Fruit fly (Drosophila melanogaster) whole organism, embryonic: ENCODE measurements around the gene CG15814.

Experiments
- Atf-2 ChIP-seq: fragments of 200-800 bp; sonication (Bioruptor generic); optimal IDR thresholded peaks from 2 replicates; lab custom pipeline; 2016; ENCODE audit warnings: missing biosample characterization, missing genetic modification characterization
- B-H2 ChIP-seq: fragments of 200-800 bp; sonication (Bioruptor generic); optimal IDR thresholded peaks from 2 replicates; lab custom pipeline; 2018; ENCODE audit warnings: missing biosample characterization, mild to moderate bottlenecking, missing genetic modification characterization
- Bdp1 ChIP-seq: fragments of 200-800 bp; sonication (Bioruptor generic); optimal IDR thresholded peaks from 3 replicates; lab custom pipeline; 2016; ENCODE audit warnings: missing biosample characterization, missing genetic modification characterization
- CG10209 ChIP-seq: fragments of 200-800 bp; sonication (Bioruptor generic); optimal IDR thresholded peaks from 3 replicates; lab custom pipeline; 2017; ENCODE audit warnings: missing biosample characterization, mild to moderate bottlenecking, missing genetic modification characterization, missing genetic modification reagents
- CG10366 ChIP-seq: fragments of 200-800 bp; sonication (Bioruptor generic); IDR thresholded peaks from 2 replicates; pipeline ENCODE4 v1.3.6; 2022; ENCODE audit warnings: missing biosample characterization, missing genetic modification characterization
- CG11093 ChIP-seq: fragments of 200-800 bp; sonication (Bioruptor generic); IDR thresholded peaks from 3 replicates; pipeline ENCODE4 v1.3.6; 2022; ENCODE audit warnings: missing biosample characterization, missing genetic modification characterization
- CG12236 ChIP-seq: fragments of 200-800 bp; sonication (Bioruptor generic); optimal IDR thresholded peaks from 2 replicates; lab custom pipeline; 2016; ENCODE audit warnings: missing biosample characterization, missing genetic modification characterization
- CG14050 ChIP-seq: fragments of 200-800 bp; sonication (Bioruptor generic); IDR thresholded peaks from 3 replicates; pipeline ENCODE4 v1.3.6; 2022; ENCODE audit warnings: missing biosample characterization, missing genetic modification characterization
- CG14710 ChIP-seq: fragments of 200-800 bp; sonication (Bioruptor generic); optimal IDR thresholded peaks from 3 replicates; lab custom pipeline; 2019; ENCODE audit warnings: missing biosample characterization, mild to moderate bottlenecking, missing genetic modification characterization, moderate library complexity
- CG15601 ChIP-seq: fragments of 200-800 bp; sonication (Bioruptor generic); optimal IDR thresholded peaks from 3 replicates; lab custom pipeline; 2019; ENCODE audit warnings: missing biosample characterization, mild to moderate bottlenecking, missing genetic modification characterization, moderate library complexity
- CG17568 ChIP-seq: fragments of 200-800 bp; sonication (Bioruptor generic); optimal IDR thresholded peaks from 2 replicates; lab custom pipeline; 2018; ENCODE audit warnings: missing biosample characterization, mild to moderate bottlenecking, missing genetic modification characterization, moderate library complexity
- CG17612 ChIP-seq: fragments of 200-800 bp; sonication (Bioruptor generic); IDR thresholded peaks from 2 replicates; pipeline ENCODE4 v1.3.6; 2022; ENCODE audit warnings: missing biosample characterization, missing genetic modification characterization
- CG30403 ChIP-seq: fragments of 200-800 bp; sonication (Bioruptor generic); optimal IDR thresholded peaks from 3 replicates; lab custom pipeline; 2016; ENCODE audit warnings: missing biosample characterization, missing genetic modification characterization
- CG3281 ChIP-seq: fragments of 200-800 bp; sonication (Bioruptor generic); optimal IDR thresholded peaks from 3 replicates; lab custom pipeline; 2017; ENCODE audit warnings: missing biosample characterization, mild to moderate bottlenecking, missing genetic modification characterization
- CG42726 ChIP-seq: fragments of 200-800 bp; sonication (Bioruptor generic); IDR thresholded peaks from 2 replicates; pipeline ENCODE4 v1.3.6; 2022; ENCODE audit warnings: missing biosample characterization, missing genetic modification characterization; ENCODE audit not compliant: partially characterized antibody
- CG4854 ChIP-seq: fragments of 200-800 bp; sonication (Bioruptor generic); optimal IDR thresholded peaks from 2 replicates; lab custom pipeline; 2016; ENCODE audit warnings: missing biosample characterization, missing genetic modification characterization, inconsistent platforms
- CG6791 ChIP-seq: fragments of 200-800 bp; sonication (Bioruptor generic); IDR thresholded peaks from 3 replicates; pipeline ENCODE4 v1.3.6; 2022; ENCODE audit warnings: missing biosample characterization, missing genetic modification characterization; ENCODE audit not compliant: partially characterized antibody
- Doc2 ChIP-seq: fragments of 200-800 bp; sonication (Bioruptor generic); IDR thresholded peaks from 2 replicates; pipeline ENCODE4 v1.3.6; 2022; ENCODE audit warnings: missing biosample characterization, missing genetic modification characterization
- E2f2 ChIP-seq: fragments of 200-800 bp; sonication (Bioruptor generic); IDR thresholded peaks from 2 replicates; pipeline ENCODE4 v1.3.6; 2022; ENCODE audit warnings: missing biosample characterization, missing genetic modification characterization
- HLH3B ChIP-seq: fragments of 200-800 bp; sonication (Bioruptor generic); IDR thresholded peaks from 2 replicates; pipeline ENCODE4 v1.3.6; 2022; ENCODE audit warnings: missing biosample characterization, missing genetic modification characterization
- Hmr ChIP-seq: fragments of 200-800 bp; sonication (Bioruptor generic); optimal IDR thresholded peaks from 3 replicates; lab custom pipeline; 2017; ENCODE audit warnings: mild to moderate bottlenecking, missing biosample characterization, missing genetic modification reagents, missing genetic modification characterization
- Hr39 ChIP-seq: fragments of >200 bp; optimal IDR thresholded peaks from 2 replicates; lab custom pipeline; 2017
- MESR4 ChIP-seq: fragments of 200-800 bp; sonication (Bioruptor generic); optimal IDR thresholded peaks from 2 replicates; lab custom pipeline; 2018; ENCODE audit warnings: missing biosample characterization, mild to moderate bottlenecking, missing genetic modification characterization, moderate library complexity
- Rfx ChIP-seq: fragments of 200-800 bp; sonication (Bioruptor generic); IDR thresholded peaks from 2 replicates; pipeline ENCODE4 v1.3.6; 2022; ENCODE audit warnings: missing biosample characterization, missing genetic modification characterization
- Scr ChIP-seq: fragments of 200-800 bp; sonication (Bioruptor generic); IDR thresholded peaks from 2 replicates; pipeline ENCODE4 v1.3.6; 2022; ENCODE audit warnings: missing biosample characterization, missing genetic modification characterization; ENCODE audit not compliant: partially characterized antibody
- Trl ChIP-seq, 3 experiments: fragments of >200 bp in 2 of 3; fragments of 200-800 bp in 1 of 3; sonication (Bioruptor generic) in 1 of 3; optimal IDR thresholded peaks; 2 replicates in 1 of 3; 3 replicates in 2 of 3; lab custom pipeline; 2016 to 2017; ENCODE audit warnings: missing biosample characterization in 1 of 3, missing genetic modification characterization in 1 of 3
- amos ChIP-seq: fragments of 200-800 bp; sonication (Bioruptor generic); IDR thresholded peaks from 2 replicates; pipeline ENCODE4 v1.3.6; 2022; ENCODE audit warnings: missing biosample characterization, missing genetic modification characterization; ENCODE audit not compliant: partially characterized antibody
- bowl ChIP-seq: fragments of 200-800 bp; sonication (Bioruptor generic); IDR thresholded peaks from 2 replicates; pipeline ENCODE4 v1.3.6; 2022; ENCODE audit warnings: missing biosample characterization, missing genetic modification characterization
- corto ChIP-seq: fragments of 200-800 bp; sonication (Bioruptor generic); optimal IDR thresholded peaks from 2 replicates; lab custom pipeline; 2016; ENCODE audit warnings: missing biosample characterization, mild to moderate bottlenecking, missing genetic modification characterization, moderate library complexity
- cwo ChIP-seq: fragments of 200-800 bp; sonication (Bioruptor generic); optimal IDR thresholded peaks from 3 replicates; lab custom pipeline; 2017; ENCODE audit warnings: missing biosample characterization, missing genetic modification characterization, mild to moderate bottlenecking, moderate library complexity, missing genetic modification reagents
- da ChIP-seq: fragments of 200-800 bp; sonication (Bioruptor generic); optimal IDR thresholded peaks from 2 replicates; lab custom pipeline; 2016; ENCODE audit warnings: missing biosample characterization, missing genetic modification characterization
- dmrt11E ChIP-seq: fragments of 200-800 bp; sonication (Bioruptor generic); optimal IDR thresholded peaks from 3 replicates; lab custom pipeline; 2018; ENCODE audit warnings: missing biosample characterization, mild to moderate bottlenecking, missing genetic modification characterization, moderate library complexity
- dysf ChIP-seq: fragments of 200-800 bp; sonication (Bioruptor generic); IDR thresholded peaks from 3 replicates; pipeline ENCODE4 v1.3.6; 2022; ENCODE audit warnings: missing biosample characterization, missing genetic modification characterization
- en ChIP-seq: fragments of 200-800 bp; sonication (Bioruptor generic); optimal IDR thresholded peaks from 2 replicates; lab custom pipeline; 2016; ENCODE audit warnings: missing biosample characterization, missing genetic modification characterization
- eve ChIP-seq, 2 experiments: fragments of >200 bp; optimal IDR thresholded peaks; 2 replicates each; lab custom pipeline; 2017; ENCODE audit warnings: missing biosample characterization in 2 of 2, missing genetic modification characterization in 2 of 2
- gfzf ChIP-seq: fragments of 200-800 bp; sonication (Bioruptor generic); optimal IDR thresholded peaks from 2 replicates; lab custom pipeline; 2016; ENCODE audit warnings: missing biosample characterization, mild to moderate bottlenecking, missing genetic modification characterization, moderate library complexity
- grn ChIP-seq: fragments of 200-800 bp; sonication (Bioruptor generic); optimal IDR thresholded peaks from 3 replicates; lab custom pipeline; 2017; ENCODE audit warnings: missing biosample characterization, missing genetic modification characterization
- gro ChIP-seq: fragments of 200-800 bp; sonication (Bioruptor generic); optimal IDR thresholded peaks from 2 replicates; lab custom pipeline; 2016; ENCODE audit warnings: missing biosample characterization, missing genetic modification characterization
- hb ChIP-seq: fragments of 200-800 bp; sonication (Bioruptor generic); IDR thresholded peaks from 3 replicates; pipeline ENCODE4 v1.3.6; 2022; ENCODE audit warnings: missing biosample characterization, missing genetic modification characterization; ENCODE audit not compliant: partially characterized antibody
- hbn ChIP-seq: fragments of 200-800 bp; sonication (Bioruptor generic); IDR thresholded peaks from 2 replicates; pipeline ENCODE4 v1.3.6; 2022; ENCODE audit warnings: missing biosample characterization, missing genetic modification characterization; ENCODE audit not compliant: partially characterized antibody
- jigr1 ChIP-seq: fragments of 200-800 bp; sonication (Bioruptor generic); IDR thresholded peaks from 3 replicates; pipeline ENCODE4 v1.3.6; 2022; ENCODE audit warnings: missing biosample characterization, missing genetic modification characterization
- nerfin-2 ChIP-seq: fragments of 200-800 bp; sonication (Bioruptor generic); IDR thresholded peaks from 2 replicates; pipeline ENCODE4 v1.3.6; 2022; ENCODE audit warnings: missing biosample characterization, missing genetic modification characterization; ENCODE audit not compliant: partially characterized antibody
- pros ChIP-seq: fragments of 200-800 bp; sonication (Bioruptor generic); optimal IDR thresholded peaks from 3 replicates; lab custom pipeline; 2019; ENCODE audit warnings: missing biosample characterization, mild to moderate bottlenecking, missing genetic modification characterization, moderate library complexity
- psq ChIP-seq: fragments of 200-800 bp; sonication (Bioruptor generic); optimal IDR thresholded peaks from 2 replicates; lab custom pipeline; 2017; ENCODE audit warnings: missing biosample characterization, missing genetic modification characterization
- ranshi ChIP-seq: fragments of 200-800 bp; sonication (Bioruptor generic); IDR thresholded peaks from 2 replicates; pipeline ENCODE4 v1.3.6; 2022; ENCODE audit warnings: missing biosample characterization, missing genetic modification characterization
- stc ChIP-seq: fragments of 200-800 bp; sonication (Bioruptor generic); IDR thresholded peaks from 2 replicates; pipeline ENCODE4 v1.3.6; 2022; ENCODE audit warnings: missing biosample characterization, missing genetic modification characterization
- unc-4 ChIP-seq: fragments of 200-800 bp; sonication (Bioruptor generic); IDR thresholded peaks from 2 replicates; pipeline ENCODE4 v1.3.6; 2022; ENCODE audit warnings: missing biosample characterization, missing genetic modification characterization; ENCODE audit not compliant: partially characterized antibody
- usp ChIP-seq: fragments of >200 bp; optimal IDR thresholded peaks from 2 replicates; lab custom pipeline; 2017; ENCODE audit warnings: missing biosample characterization, missing genetic modification characterization
- vvl ChIP-seq: fragments of 200-800 bp; sonication (Bioruptor generic); IDR thresholded peaks from 2 replicates; pipeline ENCODE4 v1.3.6; 2022; ENCODE audit warnings: missing biosample characterization, missing genetic modification characterization
- wor ChIP-seq: fragments of 200-800 bp; sonication (Bioruptor generic); IDR thresholded peaks from 2 replicates; pipeline ENCODE4 v1.3.6; 2022; ENCODE audit warnings: missing biosample characterization, missing genetic modification characterization
- yki ChIP-seq: fragments of >200 bp; optimal IDR thresholded peaks from 3 replicates; lab custom pipeline; 2018
- zen2 ChIP-seq: fragments of 200-800 bp; sonication (Bioruptor generic); IDR thresholded peaks from 3 replicates; pipeline ENCODE4 v1.3.6; 2022; ENCODE audit warnings: missing biosample characterization, missing genetic modification characterization; ENCODE audit not compliant: partially characterized antibody

The CG15814 gene

DNA sequence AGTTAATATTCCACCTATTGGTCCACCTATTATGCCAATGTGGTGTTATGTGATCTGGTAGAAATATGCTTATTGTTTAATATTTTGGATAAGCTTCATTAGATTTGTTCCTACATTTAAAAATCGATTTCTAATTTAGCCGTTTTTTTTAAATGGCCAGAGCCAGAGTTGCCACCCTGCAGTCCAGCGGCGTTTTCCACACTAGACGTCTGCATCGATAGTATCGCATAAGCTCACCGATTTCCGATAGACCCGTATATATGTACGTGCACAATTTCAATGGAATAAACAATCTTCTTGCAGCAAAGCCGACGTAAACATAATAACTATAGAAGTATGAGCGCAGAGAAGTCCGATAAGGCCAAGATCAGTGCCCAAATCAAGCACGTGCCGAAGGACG is 8.2 kb downstream of the CG15814 start, which contains the start of gene Taf9:
TSS of gene Taf9 (plus strand) at position 239 of the 400 bp plus-strand sequence.
- TF ChIP-seq MESR4 (GFP tag; lab: Kevin White, UChicago) (peak; percentile 43), nerfin-2 (peak; percentile 84), jigr1 (GFP tag; lab: Robert Waterston, UW) (no peak), CG12236 (GFP tag; lab: Kevin White, UChicago) (no peak), gro (GFP tag; lab: Kevin White, UChicago) (peak; percentile 13), CG10209 (GFP tag; lab: Kevin White, UChicago) (no peak), CG3281 (GFP tag; lab: Kevin White, UChicago) (no peak), CG10366 (GFP tag; lab: Robert Waterston, UW) (no peak), amos (GFP tag; lab: Robert Waterston, UW) (peak; percentile 92), Bdp1 (GFP tag; lab: Kevin White, UChicago) (no peak), ranshi (GFP tag; lab: Robert Waterston, UW) (no peak), unc-4 (GFP tag; lab: Robert Waterston, UW) (peak; percentile 89), CG14710 (peak; percentile 29), Trl (optimal IDR thresholded peaks at IDR 0.05; lab: Kevin White, UChicago) (no peak), Trl (GFP tag; optimal IDR thresholded peaks at IDR 0.05; lab: Kevin White, UChicago) (no peak), CG30403 (no peak), da (GFP tag; lab: Kevin White, UChicago) (no peak), cwo (no peak), CG42726 (GFP tag; lab: Robert Waterston, UW) (peak; percentile 88; the same call in 1 of the 2 replicates), psq (GFP tag; lab: Kevin White, UChicago) (no peak), HLH3B (GFP tag; lab: Robert Waterston, UW) (no peak), wor (GFP tag; lab: Robert Waterston, UW) (no peak), usp (GFP tag; lab: Kevin White, UChicago) (no peak), Rfx (peak; percentile 52), zen2 (GFP tag; lab: Robert Waterston, UW) (peak; percentile 91), vvl (GFP tag; lab: Robert Waterston, UW) (no peak), en (no peak), dmrt11E (tag; lab: Kevin White, UChicago) (no peak), gfzf (GFP tag; lab: Kevin White, UChicago) (no peak), B-H2 (GFP tag; lab: Kevin White, UChicago) (peak; percentile 3), CG17568 (no peak), Hr39 (lab: Kevin White, UChicago) (no peak), CG4854 (no peak), E2f2 (peak; percentile 79), dysf (GFP tag; lab: Robert Waterston, UW) (no peak), Atf-2 (GFP tag; lab: Kevin White, UChicago) (no peak), bowl (no peak), hbn (peak; percentile 90), grn (GFP tag; lab: Kevin White, UChicago) (no peak), Scr (peak; percentile 86), stc (GFP tag; lab: Robert Waterston, UW) (no peak), CG6791 (GFP tag; lab: Robert Waterston, UW) (peak; percentile 93), eve (GFP tag; optimal IDR thresholded peaks at IDR 0.05; lab: Kevin White, UChicago) (no peak), corto (no peak), Doc2 (no peak), CG17612 (GFP tag; lab: Robert Waterston, UW) (no peak), CG11093 (GFP tag; lab: Robert Waterston, UW) (no peak), CG14050 (GFP tag; lab: Robert Waterston, UW) (no peak), yki (lab: Kevin White, UChicago) (no peak), CG15601 (peak; percentile 59), pros (no peak), Hmr (GFP tag; lab: Kevin White, UChicago) (no peak), hb (GFP tag; lab: Robert Waterston, UW) (peak; percentile 83)
